Fruit fly (Drosophila melanogaster): ENCODE results near the gene Ac13E.
A peak's percentile ranks its signal among the peaks of the same experiment; 100 is the strongest.

DNA sequence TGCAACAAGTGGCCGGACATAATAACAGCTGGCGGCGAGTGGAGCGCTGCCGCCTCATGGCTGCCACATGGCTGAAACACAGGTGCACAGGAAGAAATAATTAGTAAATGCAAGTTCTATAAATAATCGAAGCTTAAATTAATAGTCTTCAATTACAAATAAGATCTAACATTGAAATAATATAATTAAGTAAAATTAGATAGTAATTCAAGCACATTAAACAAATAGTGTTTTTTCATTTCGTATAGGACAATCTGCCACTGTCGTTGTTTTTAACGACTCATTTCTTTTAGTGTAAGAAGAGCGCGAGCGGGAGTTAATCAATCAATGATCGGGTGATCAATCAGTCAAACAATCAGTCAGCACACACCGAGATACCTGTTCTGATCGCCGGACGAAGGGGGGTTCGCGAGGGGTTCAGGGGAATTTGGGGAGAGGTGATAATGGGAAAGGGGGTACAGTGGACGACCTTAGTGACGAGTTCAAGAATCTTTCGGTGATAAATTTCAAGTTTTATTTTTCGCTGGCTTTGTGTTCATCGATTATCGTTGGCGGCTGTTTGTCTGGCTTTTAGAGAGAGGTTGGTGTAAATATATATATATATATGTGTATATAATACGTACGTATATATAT lies 14.1 kb downstream of the Ac13E start:
- TF ChIP-seq Gug (GFP tag; IDR thresholded peaks at IDR 0.05) (no peak), Sox15 (GFP tag; optimal IDR thresholded peaks at IDR 0.05) (no peak), pdm3 (GFP tag; optimal IDR thresholded peaks at IDR 0.05) (peak; percentile 25), Sox102F (GFP tag; optimal IDR thresholded peaks at IDR 0.05) (no peak), Blimp-1 (GFP tag; optimal IDR thresholded peaks at IDR 0.05) (no peak), CG15336 (GFP tag; IDR thresholded peaks at IDR 0.05) (no peak), lz (GFP tag; optimal IDR thresholded peaks at IDR 0.05) (no peak), CG11762 (GFP tag; optimal IDR thresholded peaks at IDR 0.05; ENCODE audit: insufficient read depth) (no peak), CG10669 (GFP tag; optimal IDR thresholded peaks at IDR 0.05) (no peak), CG34406 (GFP tag; optimal IDR thresholded peaks at IDR 0.05) (no peak), CG11902 (GFP tag; optimal IDR thresholded peaks at IDR 0.05) (no peak)

Data from whole organism, prepupa.